Worm (Caenorhabditis elegans): ENCODE measurements around the gene srsx-10.

DNA sequence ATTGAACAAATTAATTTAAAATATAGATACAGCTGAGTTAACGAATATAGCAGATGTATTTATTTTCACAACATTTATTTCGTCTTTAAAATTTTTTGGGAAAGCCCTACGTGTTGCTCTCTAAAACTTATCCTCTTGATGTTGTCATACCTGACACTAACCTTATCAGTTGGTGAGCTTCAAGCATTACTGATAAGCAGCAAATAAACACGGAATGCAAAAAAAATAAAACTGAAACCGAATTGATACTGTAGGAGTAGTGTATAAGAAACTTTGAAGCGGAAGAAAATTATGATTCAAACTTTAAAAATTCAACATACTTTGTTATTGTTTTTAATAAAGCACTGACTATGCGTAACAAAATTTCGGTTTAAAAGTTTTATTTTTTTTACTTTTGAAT, 39.5 kb downstream of the srsx-10 start:
- TF ChIP-seq lsy-2 (tag; optimal IDR thresholded peaks at IDR 0.05) (no peak), nhr-77 (tag; optimal IDR thresholded peaks at IDR 0.05) (no peak), fos-1 (tag; optimal IDR thresholded peaks at IDR 0.05) (no peak), jun-1 (tag; optimal IDR thresholded peaks at IDR 0.05) (no peak), ama-1 (optimal IDR thresholded peaks at IDR 0.05) (no peak)

Data from whole organism, L1 larva.